Worm (Caenorhabditis elegans): ENCODE data around the gene saeg-1.

The saeg-1 gene

DNA sequence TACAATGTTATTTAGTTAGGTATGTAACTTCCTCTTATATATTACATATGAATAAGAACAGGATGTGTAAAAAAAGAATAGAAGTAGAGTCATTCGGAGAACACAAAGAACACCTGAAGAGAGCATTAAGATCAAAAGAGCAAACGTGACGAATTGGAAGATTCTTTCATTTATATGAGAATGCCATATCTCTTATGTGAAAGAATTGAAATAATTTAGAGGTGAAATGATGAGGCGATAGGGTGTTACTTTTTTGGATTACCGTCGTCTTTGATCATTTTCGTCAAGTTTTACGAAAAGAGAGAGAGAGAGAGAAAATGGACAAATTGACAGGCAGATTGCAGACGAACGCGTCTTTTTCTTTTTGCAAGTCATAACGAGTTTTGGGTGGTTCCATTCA, 11.0 kb upstream of the saeg-1 start (continued):
- TF ChIP-seq ces-1 (GFP tag; optimal IDR thresholded peaks at IDR 0.05) (no peak), tbx-2 (tag; optimal IDR thresholded peaks at IDR 0.05) (no peak), unc-30 (tag; optimal IDR thresholded peaks at IDR 0.05) (no peak), unc-62 (GFP tag; optimal IDR thresholded peaks at IDR 0.05) (no peak), fkh-8 (tag; optimal IDR thresholded peaks at IDR 0.05) (no peak), nhr-90 (tag; optimal IDR thresholded peaks at IDR 0.05; ENCODE audit: poor library complexity) (no peak)

DNA sequence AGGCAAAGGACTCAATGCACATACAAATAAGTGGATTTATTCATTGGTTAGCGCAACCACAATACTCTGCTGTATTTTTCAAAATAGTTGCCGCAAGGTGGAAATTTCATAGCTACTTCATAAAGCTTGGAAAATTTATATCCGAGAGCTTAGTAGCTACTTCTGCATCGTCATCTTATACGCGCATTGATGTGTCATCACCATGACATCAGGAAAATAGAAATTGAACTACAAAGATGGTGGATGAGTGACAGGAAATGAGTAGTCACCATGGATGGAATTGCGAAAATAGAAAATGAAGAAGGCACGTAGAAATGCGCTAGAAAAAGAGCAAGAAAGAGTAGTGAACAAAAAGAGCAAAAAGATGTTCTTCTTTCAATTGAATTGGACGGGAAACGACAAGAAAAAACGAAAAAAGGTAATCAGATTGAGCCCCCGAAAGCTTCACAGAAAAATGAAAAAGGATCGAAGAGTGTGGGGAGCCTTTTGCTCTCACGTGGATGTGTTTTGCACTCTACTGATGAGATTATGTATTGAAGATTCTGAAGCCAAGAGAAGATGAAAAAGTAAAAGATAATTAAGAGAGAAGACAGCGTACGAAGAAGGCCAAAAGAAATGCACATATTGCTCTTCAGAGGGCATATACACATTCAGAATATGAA, 9.6 kb upstream of the saeg-1 start:
- no peak for TF ChIP-seq Y116A8C.19 (tag; optimal IDR thresholded peaks at IDR 0.05; ENCODE audit: borderline replicate concordance)
- TF ChIP-seq lin-14 (GFP tag; optimal IDR thresholded peaks at IDR 0.05), result peak; percentile 76
- TF ChIP-seq unc-98 (GFP tag; IDR thresholded peaks at IDR 0.05), result no peak
- peak; percentile 28 for TF ChIP-seq nhr-47 (tag; optimal IDR thresholded peaks at IDR 0.05)
- no peak for TF ChIP-seq zag-1 (tag; optimal IDR thresholded peaks at IDR 0.05)
- TF ChIP-seq hlh-4 (tag; optimal IDR thresholded peaks at IDR 0.05), result no peak
- peak; percentile 7 for TF ChIP-seq mep-1 (tag; optimal IDR thresholded peaks at IDR 0.05)
- no peak for TF ChIP-seq blmp-1 (tag; optimal IDR thresholded peaks at IDR 0.05)
- peak; percentile 59 for TF ChIP-seq nhr-71 (tag; optimal IDR thresholded peaks at IDR 0.05)
- no peak for TF ChIP-seq lin-35 (GFP tag; optimal IDR thresholded peaks at IDR 0.05)
- TF ChIP-seq fos-1 (tag; optimal IDR thresholded peaks at IDR 0.05), result no peak
- TF ChIP-seq pag-3 (tag; optimal IDR thresholded peaks at IDR 0.05; ENCODE audit: borderline replicate concordance, insufficient read depth), result no peak
- peak; percentile 96 for TF ChIP-seq fkh-10 (GFP tag; optimal IDR thresholded peaks at IDR 0.05)
- peak; percentile 64 for TF ChIP-seq ces-1 (GFP tag; optimal IDR thresholded peaks at IDR 0.05)
- no peak for TF ChIP-seq nhr-85 (tag)

DNA sequence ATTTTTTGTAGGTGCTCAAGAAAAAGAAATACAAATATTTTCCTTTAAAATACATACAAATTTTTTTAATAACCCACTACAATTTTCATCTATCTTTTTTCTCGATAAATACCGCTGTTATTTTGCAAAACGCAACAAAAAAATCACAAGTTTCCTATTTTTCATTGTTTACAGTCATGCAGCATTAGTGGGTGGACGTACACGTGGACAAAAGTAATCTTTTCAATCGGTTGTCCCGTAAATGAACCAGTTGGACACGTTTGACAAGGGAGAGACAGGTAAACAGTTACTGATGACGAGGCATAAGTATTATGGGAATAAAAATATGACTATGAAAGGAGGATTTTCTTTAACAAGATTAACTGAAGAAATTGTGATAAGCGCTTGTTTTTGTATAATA, 7.7 kb upstream of the saeg-1 start:
- peak in 1 of 2 experiments; percentile 56 for TF ChIP-seq mdl-1 (tag; optimal IDR thresholded peaks at IDR 0.05)
- TF ChIP-seq tlp-1 (tag; optimal IDR thresholded peaks at IDR 0.05), result no peak
- no peak for TF ChIP-seq ceh-8 (GFP tag; optimal IDR thresholded peaks at IDR 0.05)
- no peak for TF ChIP-seq swsn-7 (tag; optimal IDR thresholded peaks at IDR 0.05)
- TF ChIP-seq lin-15B (tag; optimal IDR thresholded peaks at IDR 0.05), result no peak
- TF ChIP-seq lin-35 (GFP tag; optimal IDR thresholded peaks at IDR 0.05), result peak in 1 of 2 experiments; percentile 23
- TF ChIP-seq nhr-12 (tag; optimal IDR thresholded peaks at IDR 0.05), result no peak
- peak; percentile 46 for TF ChIP-seq xbp-1 (tag; optimal IDR thresholded peaks at IDR 0.05)
- TF ChIP-seq nhr-71 (tag; optimal IDR thresholded peaks at IDR 0.05), result peak; percentile 13
- no peak for TF ChIP-seq lsy-2 (tag; optimal IDR thresholded peaks at IDR 0.05)
- no peak for TF ChIP-seq lin-13 (GFP tag; optimal IDR thresholded peaks at IDR 0.05)
- no peak for TF ChIP-seq pag-3 (tag; optimal IDR thresholded peaks at IDR 0.05; ENCODE audit: borderline replicate concordance, insufficient read depth)
- no peak for TF ChIP-seq nhr-237 (tag; optimal IDR thresholded peaks at IDR 0.05)
- no peak for TF ChIP-seq nhr-19 (GFP tag; conservative IDR thresholded peaks at IDR 0.05)
- peak; percentile 46 for TF ChIP-seq lin-14 (GFP tag; optimal IDR thresholded peaks at IDR 0.05)
- TF ChIP-seq hlh-4 (tag; optimal IDR thresholded peaks at IDR 0.05), result no peak
- TF ChIP-seq sox-4 (tag; optimal IDR thresholded peaks at IDR 0.05), result no peak
- TF ChIP-seq unc-30 (tag; optimal IDR thresholded peaks at IDR 0.05), result no peak
- TF ChIP-seq zip-4 (GFP tag; optimal IDR thresholded peaks at IDR 0.05), result no peak
- TF ChIP-seq snu-23 (GFP tag; optimal IDR thresholded peaks at IDR 0.05), result peak; percentile 47
- peak; percentile 8 for TF ChIP-seq nhr-85 (tag)
- peak; percentile 36 for TF ChIP-seq dsc-1 (tag; optimal IDR thresholded peaks at IDR 0.05)
- TF ChIP-seq elt-3 (tag; optimal IDR thresholded peaks at IDR 0.05), result peak in 1 of 6 experiments; percentile 41
- TF ChIP-seq efl-1 (optimal IDR thresholded peaks at IDR 0.05), result no peak
- TF ChIP-seq efl-1 (GFP tag; optimal IDR thresholded peaks at IDR 0.05 in 1 of 2), result peak in 1 of 2 experiments; percentile 76
- TF ChIP-seq nhr-20 (tag; optimal IDR thresholded peaks at IDR 0.05), result peak; percentile 24
